Worm (Caenorhabditis elegans) whole organism, L4 larva: ENCODE results near the gene sly-1.

ENCODE experiments used
- F26F4.8 ChIP-seq: fragments of 200-800 bp; sonication (Bioruptor generic); conservative IDR thresholded peaks from 2 replicates; pipeline ENCODE4 v1.3.6; 2022; ENCODE audit warnings: missing genetic modification characterization, missing compliant biosample characterization
- F37D6.2 ChIP-seq: sonication (generic microtip); optimal IDR thresholded peaks from 2 replicates; lab custom pipeline; 2016; ENCODE audit warnings: mild to moderate bottlenecking, missing genetic modification characterization, missing compliant biosample characterization
- F44E2.7 ChIP-seq: fragments of 200-800 bp; sonication (Bioruptor generic); IDR thresholded peaks from 2 replicates; pipeline ENCODE4 v2.1.2; 2022; ENCODE audit warnings: missing genetic modification characterization, missing compliant biosample characterization
- F49E8.2 ChIP-seq: sonication (generic microtip); optimal IDR thresholded peaks from 2 replicates; lab custom pipeline; 2016; ENCODE audit warnings: missing compliant biosample characterization, mild to moderate bottlenecking, missing genetic modification characterization, borderline replicate concordance
- R02D3.7 ChIP-seq: fragments of 150-350 bp; sonication (generic microtip); optimal IDR thresholded peaks from 3 replicates; lab custom pipeline; 2014; ENCODE audit warnings: missing biosample characterization, missing genetic modification characterization
- T26A8.4 ChIP-seq: fragments of 200-800 bp; sonication (Bioruptor generic); IDR thresholded peaks from 2 replicates; pipeline ENCODE4 v1.3.6; 2022; ENCODE audit warnings: missing genetic modification characterization, missing compliant biosample characterization
- Y75B8A.6 ChIP-seq: fragments of 200-800 bp; sonication (Bioruptor generic); IDR thresholded peaks from 2 replicates; pipeline ENCODE4 v1.3.6; 2022; ENCODE audit warnings: missing genetic modification reagents, missing genetic modification characterization, missing compliant biosample characterization
- ZK337.2 ChIP-seq: fragments of 200-800 bp; sonication (Bioruptor generic); IDR thresholded peaks from 2 replicates; pipeline ENCODE4 v1.3.6; 2022; ENCODE audit warnings: missing genetic modification reagents, missing genetic modification characterization, missing compliant biosample characterization
- aha-1 ChIP-seq: fragments of 150-350 bp; peaks from one replicate; lab custom pipeline; 2014; ENCODE audit warnings: missing biosample characterization, missing genetic modification characterization
- ama-1 ChIP-seq: fragments of 150-350 bp; optimal IDR thresholded peaks from 2 replicates; lab custom pipeline; 2014; ENCODE audit warnings: inconsistent platforms, mixed read lengths
- arid-1 ChIP-seq: fragments of 200-800 bp; sonication (Bioruptor generic); conservative IDR thresholded peaks from 2 replicates; pipeline ENCODE4 v1.3.6; 2022; ENCODE audit warnings: missing genetic modification reagents, missing genetic modification characterization, missing compliant biosample characterization
- attf-4 ChIP-seq: sonication (generic microtip); optimal IDR thresholded peaks from 3 replicates; lab custom pipeline; 2017; ENCODE audit warnings: missing biosample characterization, missing genetic modification characterization
- ceh-32 ChIP-seq: sonication (generic microtip); optimal IDR thresholded peaks from 2 replicates; lab custom pipeline; 2016; ENCODE audit warnings: mild to moderate bottlenecking, missing genetic modification characterization, missing compliant biosample characterization; ENCODE audit not compliant: poor library complexity
- ceh-62 ChIP-seq: sonication (generic microtip); optimal IDR thresholded peaks from 2 replicates; lab custom pipeline; 2017; ENCODE audit warnings: missing biosample characterization, missing genetic modification characterization
- ceh-82 ChIP-seq: sonication (generic microtip); optimal IDR thresholded peaks from 2 replicates; lab custom pipeline; 2017; ENCODE audit warnings: missing biosample characterization, missing genetic modification characterization
- ctbp-1 ChIP-seq: fragments of 200-800 bp; sonication (Bioruptor generic); IDR thresholded peaks from 2 replicates; pipeline ENCODE4 v1.3.6; 2022; ENCODE audit warnings: missing genetic modification reagents, missing genetic modification characterization, missing compliant biosample characterization
- daf-12 ChIP-seq: fragments of 150-350 bp; optimal IDR thresholded peaks from 2 replicates; lab custom pipeline; 2014; ENCODE audit warnings: missing biosample characterization, missing genetic modification reagents, missing genetic modification characterization
- daf-16 ChIP-seq, 3 experiments: sonication (generic microtip); optimal IDR thresholded peaks; 2 replicates each; lab custom pipeline; 2016 to 2017; ENCODE audit warnings: missing genetic modification characterization in 3 of 3, missing genetic modification reagents in 3 of 3, mild to moderate bottlenecking in 2 of 3, missing compliant biosample characterization in 2 of 3, missing biosample characterization in 1 of 3, moderate library complexity in 1 of 3
- dpl-1 ChIP-seq: fragments of 150-350 bp; optimal IDR thresholded peaks from 2 replicates; lab custom pipeline; 2014; ENCODE audit warnings: missing biosample characterization, missing genetic modification reagents, missing genetic modification characterization
- duxl-1 ChIP-seq: sonication (generic microtip); optimal IDR thresholded peaks from 2 replicates; lab custom pipeline; 2016; ENCODE audit warnings: mild to moderate bottlenecking, missing genetic modification characterization, moderate library complexity, missing compliant biosample characterization; ENCODE audit not compliant: poor library complexity
- gei-8 ChIP-seq: fragments of 200-800 bp; sonication (Bioruptor generic); optimal IDR thresholded peaks from 2 replicates; lab custom pipeline; 2018; ENCODE audit warnings: mild to moderate bottlenecking, missing genetic modification characterization, missing compliant biosample characterization
- hif-1 ChIP-seq, 2 experiments: sonication (generic microtip); optimal IDR thresholded peaks; 2 replicates each; lab custom pipeline; 2016 to 2017; ENCODE audit warnings: missing compliant biosample characterization in 2 of 2, missing genetic modification characterization in 2 of 2, missing genetic modification reagents in 2 of 2, missing genotype in 2 of 2, mild to moderate bottlenecking in 1 of 2
- hlh-11 ChIP-seq: fragments of 200-800 bp; sonication (Bioruptor generic); optimal IDR thresholded peaks from 2 replicates; lab custom pipeline; 2018; ENCODE audit warnings: mild to moderate bottlenecking, missing genetic modification characterization, missing compliant biosample characterization
- hlh-30 ChIP-seq: sonication (generic microtip); optimal IDR thresholded peaks from 2 replicates; lab custom pipeline; 2017; ENCODE audit warnings: antibody characterized with exemption, mild to moderate bottlenecking, missing genetic modification characterization, missing compliant biosample characterization; ENCODE audit not compliant: insufficient read depth
- lin-38 ChIP-seq: fragments of 200-800 bp; sonication (Bioruptor generic); IDR thresholded peaks from 2 replicates; pipeline ENCODE4 v1.3.6; 2022; ENCODE audit warnings: missing genetic modification reagents, missing genetic modification characterization, missing compliant biosample characterization
- madf-5 ChIP-seq, 2 experiments: fragments of 200-800 bp; sonication (Bioruptor generic); IDR thresholded peaks; 2 replicates each; pipeline ENCODE4 v1.3.6; 2022; ENCODE audit warnings: missing compliant biosample characterization in 2 of 2, missing genetic modification characterization in 2 of 2
- madf-9 ChIP-seq: fragments of 200-800 bp; sonication (Bioruptor generic); conservative IDR thresholded peaks from 2 replicates; pipeline ENCODE4 v1.3.6; 2022; ENCODE audit warnings: missing genetic modification reagents, missing genetic modification characterization, missing compliant biosample characterization
- mep-1 ChIP-seq: fragments of 150-350 bp; sonication (generic microtip); optimal IDR thresholded peaks from 3 replicates; lab custom pipeline; 2014; ENCODE audit warnings: missing biosample characterization, missing genetic modification characterization
- mxl-3 ChIP-seq: fragments of 200-800 bp; sonication (Bioruptor generic); optimal IDR thresholded peaks from 2 replicates; lab custom pipeline; 2018; ENCODE audit warnings: mild to moderate bottlenecking, missing genetic modification characterization, missing compliant biosample characterization
- nhr-102 ChIP-seq: sonication (generic microtip); optimal IDR thresholded peaks from 2 replicates; lab custom pipeline; 2016; ENCODE audit warnings: mild to moderate bottlenecking, missing genetic modification characterization, moderate library complexity, missing compliant biosample characterization
- nhr-11 ChIP-seq: fragments of 150-350 bp; optimal IDR thresholded peaks from 2 replicates; lab custom pipeline; 2014; ENCODE audit warnings: missing biosample characterization, missing genetic modification characterization
- nhr-111 ChIP-seq: fragments of 200-800 bp; sonication (Bioruptor generic); optimal IDR thresholded peaks from 2 replicates; lab custom pipeline; 2018; ENCODE audit warnings: mild to moderate bottlenecking, missing genetic modification characterization, missing compliant biosample characterization
- nhr-42 ChIP-seq: fragments of 200-800 bp; sonication (Bioruptor generic); IDR thresholded peaks from 2 replicates; pipeline ENCODE4 v1.3.6; 2022; ENCODE audit warnings: missing genetic modification characterization, missing compliant biosample characterization
- nhr-48 ChIP-seq: sonication (generic microtip); optimal IDR thresholded peaks from 2 replicates; lab custom pipeline; 2016; ENCODE audit warnings: mild to moderate bottlenecking, missing genetic modification characterization, missing compliant biosample characterization
- pha-4 ChIP-seq, 2 experiments: fragments of 150-350 bp in 1 of 2; fragments of 200-800 bp in 1 of 2; sonication (Bioruptor generic) in 1 of 2; IDR thresholded peaks in 1 of 2; optimal IDR thresholded peaks in 1 of 2; 2 replicates each; pipeline versions ENCODE4 v1.3.6 to Lab custom; 2014 to 2022; ENCODE audit warnings: missing genetic modification characterization in 2 of 2, missing genetic modification reagents in 2 of 2, missing biosample characterization in 1 of 2, missing compliant biosample characterization in 1 of 2
- php-3 ChIP-seq: fragments of 200-800 bp; sonication (Bioruptor generic); IDR thresholded peaks from 2 replicates; pipeline ENCODE4 v1.3.6; 2022; ENCODE audit warnings: missing genetic modification reagents, missing genetic modification characterization, missing compliant biosample characterization
- snpc-1.2 ChIP-seq: fragments of 200-800 bp; sonication (Bioruptor generic); IDR thresholded peaks from 2 replicates; pipeline ENCODE4 v1.3.6; 2022; ENCODE audit warnings: missing genetic modification reagents, missing genetic modification characterization, missing compliant biosample characterization
- snpc-4 ChIP-seq: fragments of 150-350 bp; optimal IDR thresholded peaks from 2 replicates; lab custom pipeline; 2014; ENCODE audit warnings: missing biosample characterization, missing genetic modification characterization
- spr-3 ChIP-seq: fragments of 200-800 bp; sonication (Bioruptor generic); optimal IDR thresholded peaks from 2 replicates; lab custom pipeline; 2018; ENCODE audit warnings: mild to moderate bottlenecking, missing genetic modification characterization, missing compliant biosample characterization
- vab-7 ChIP-seq: fragments of 200-800 bp; sonication (Bioruptor generic); IDR thresholded peaks from 2 replicates; pipeline ENCODE4 v1.3.6; 2022; ENCODE audit warnings: missing genetic modification reagents, missing genetic modification characterization, missing compliant biosample characterization

The sly-1 gene

DNA sequence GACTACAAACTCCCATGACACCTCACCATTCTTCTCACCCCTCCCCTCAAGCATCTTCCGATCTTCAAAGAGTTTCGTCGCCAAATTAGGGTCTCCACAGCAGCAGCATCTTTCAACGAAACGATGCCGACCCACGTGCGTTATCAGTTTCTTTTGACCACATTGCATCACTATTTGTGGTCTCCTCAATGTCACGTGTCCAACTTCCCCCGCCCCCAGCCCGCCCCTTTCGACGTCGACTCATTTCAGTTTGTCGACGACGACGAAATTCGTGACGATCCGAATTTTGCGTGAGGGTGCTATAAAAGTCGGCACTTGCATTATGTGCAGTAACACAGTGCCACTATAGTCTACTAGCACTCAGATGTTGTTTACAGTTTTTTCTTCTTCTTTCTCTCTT is 27.3 kb downstream of the sly-1 start (continued):
- TF ChIP-seq php-3 (GFP tag; lab: Robert Waterston, UW) (peak; percentile 82), R02D3.7 (tag; lab: Kevin White, UChicago) (no peak), nhr-48 (peak; percentile 45), F26F4.8 (GFP tag; lab: Robert Waterston, UW) (no peak), vab-7 (GFP tag; lab: Robert Waterston, UW) (no peak)

DNA sequence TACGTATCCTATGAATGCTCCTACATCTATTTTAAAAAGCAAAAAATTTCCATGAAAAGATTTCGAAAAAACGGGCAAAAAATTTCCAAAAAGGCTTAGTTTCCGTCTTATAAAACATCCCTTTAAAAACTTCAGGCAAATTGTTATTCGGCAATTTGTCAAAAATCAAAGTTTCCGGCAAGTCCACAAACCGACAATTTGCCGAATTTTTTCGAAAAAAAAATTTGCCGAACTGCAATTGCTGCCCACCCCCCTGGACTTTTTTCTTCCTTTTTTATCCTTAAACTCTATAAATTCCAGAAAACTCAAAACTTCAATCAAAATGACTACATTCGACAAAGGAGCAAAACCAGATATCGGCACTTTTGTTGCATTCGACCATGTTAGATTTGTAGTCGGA is 28.4 kb downstream of the sly-1 start, which contains the start of gene hpd-1:
Gene hpd-1 (plus strand): TSS at position 301 of the 400 bp plus-strand sequence.
- TF ChIP-seq snpc-1.2 (GFP tag; lab: Robert Waterston, UW): 0 out of 2 replicates have a peak, but pooled peaks have one; percentile 6
- TF ChIP-seq ctbp-1 (GFP tag; lab: Robert Waterston, UW): no peak
- TF ChIP-seq F37D6.2 (tag; lab: Kevin White, UChicago): no peak

DNA sequence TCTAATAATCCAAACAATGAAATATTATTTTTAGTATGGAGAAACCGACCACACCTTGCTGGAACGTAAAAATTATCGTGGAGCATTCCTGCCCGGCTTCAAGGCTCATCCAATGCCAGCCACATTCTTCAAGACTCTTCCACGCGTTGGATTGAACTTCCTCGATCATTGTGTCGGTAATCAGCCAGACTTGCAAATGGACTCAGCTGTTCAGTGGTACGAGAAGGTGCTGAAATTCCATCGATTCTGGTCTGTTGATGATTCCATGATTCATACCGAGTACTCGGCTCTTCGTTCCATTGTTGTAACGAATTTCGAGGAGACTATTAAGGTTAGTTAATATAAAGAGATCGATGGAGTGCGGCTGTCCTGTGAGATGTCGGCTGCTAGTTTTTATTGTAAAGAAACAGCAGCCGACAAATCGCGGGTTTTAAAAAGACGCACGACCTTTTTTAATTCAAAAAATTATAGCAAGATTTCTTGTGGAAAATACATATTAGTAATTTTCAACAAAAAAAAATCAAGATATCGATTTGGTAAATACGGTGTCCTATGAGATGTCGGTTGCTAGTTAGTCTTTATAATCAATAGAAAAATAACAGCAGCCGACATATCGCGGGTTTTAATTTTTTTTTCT is 29.3 kb downstream of the sly-1 start:
- TF ChIP-seq spr-3 (GFP tag; lab: Kevin White, UChicago) (no peak), pha-4 (GFP tag; IDR thresholded peaks at IDR 0.05; lab: Robert Waterston, UW) (0 out of 2 replicates have a peak, but pooled peaks have one; percentile 5), pha-4 (tag; optimal IDR thresholded peaks at IDR 0.05; lab: Kevin White, UChicago) (no peak), mxl-3 (no peak), aha-1 (tag; lab: Kevin White, UChicago) (peak; percentile 71), ctbp-1 (GFP tag; lab: Robert Waterston, UW) (no peak), daf-16 (GFP tag; optimal IDR thresholded peaks at IDR 0.05; lab: Kevin White, UChicago) (no peak), daf-16 (tag; optimal IDR thresholded peaks at IDR 0.05; lab: Kevin White, UChicago) (peak; percentile 11), hlh-11 (tag; lab: Kevin White, UChicago) (peak; percentile 27)

DNA sequence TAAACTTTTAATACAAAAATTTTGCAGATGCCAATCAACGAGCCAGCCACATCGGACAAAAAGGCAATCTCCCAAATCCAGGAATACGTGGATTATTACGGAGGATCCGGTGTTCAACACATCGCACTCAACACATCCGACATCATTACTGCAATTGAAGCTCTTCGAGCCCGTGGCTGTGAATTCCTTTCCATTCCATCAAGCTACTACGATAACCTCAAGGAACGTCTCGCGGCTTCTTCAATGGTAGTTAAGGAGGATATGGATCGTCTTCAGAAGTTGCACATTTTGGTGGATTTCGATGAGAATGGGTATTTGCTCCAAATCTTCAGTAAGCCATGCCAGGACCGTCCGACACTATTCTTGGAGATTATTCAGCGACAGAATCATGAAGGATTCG is 30.1 kb downstream of the sly-1 start:
- TF ChIP-seq dpl-1 (GFP tag; lab: Kevin White, UChicago): no peak
- TF ChIP-seq ama-1 (lab: Kevin White, UChicago): peak; percentile 67
- TF ChIP-seq aha-1 (tag; lab: Kevin White, UChicago): peak; percentile 75
- no peak for TF ChIP-seq madf-9 (GFP tag; lab: Robert Waterston, UW)
- TF ChIP-seq nhr-111: peak; percentile 9
- no peak for TF ChIP-seq daf-12 (tag; lab: Kevin White, UChicago)
- TF ChIP-seq T26A8.4 (GFP tag; lab: Robert Waterston, UW): 0 out of 2 replicates have a peak, but pooled peaks have one; percentile 20

DNA sequence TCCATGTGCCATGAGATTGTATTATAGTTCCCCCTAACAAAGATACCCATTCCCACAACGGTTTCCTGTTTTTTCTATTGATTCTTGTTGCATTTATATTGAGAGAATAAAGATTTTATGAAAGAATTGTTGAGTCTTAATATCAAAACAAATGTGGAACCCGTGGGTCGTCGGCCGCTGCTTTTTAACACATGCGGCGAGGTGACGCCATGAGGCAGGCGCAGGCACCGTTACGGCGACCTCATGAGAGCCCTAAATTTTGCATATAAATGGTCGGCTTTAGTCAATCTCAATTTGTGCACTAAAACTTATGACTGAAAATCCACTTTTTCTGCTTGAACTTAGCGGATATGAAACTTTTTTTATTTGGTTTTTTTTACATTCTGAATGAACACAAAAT is 30.7 kb downstream of the sly-1 start:
- TF ChIP-seq nhr-102 (tag; lab: Kevin White, UChicago): peak; percentile 14
- no peak for TF ChIP-seq madf-5 (GFP tag; IDR thresholded peaks at IDR 0.05; lab: Robert Waterston, UW)
- peak; percentile 14 for TF ChIP-seq duxl-1 (tag; lab: Kevin White, UChicago)
- TF ChIP-seq lin-38: 0 out of 2 replicates have a peak, but pooled peaks have one; percentile 36
- no peak for TF ChIP-seq gei-8 (GFP tag; lab: Kevin White, UChicago)
- no peak for TF ChIP-seq daf-16 (GFP tag; optimal IDR thresholded peaks at IDR 0.05; lab: Kevin White, UChicago)
- peak; percentile 29 for TF ChIP-seq daf-16 (tag; optimal IDR thresholded peaks at IDR 0.05; lab: Kevin White, UChicago)
- TF ChIP-seq ceh-32 (tag; lab: Kevin White, UChicago): no peak
- TF ChIP-seq F44E2.7 (GFP tag; lab: Robert Waterston, UW): no peak
- no peak for TF ChIP-seq madf-9 (GFP tag; lab: Robert Waterston, UW)
- TF ChIP-seq hlh-30 (tag; lab: Kevin White, UChicago): peak; percentile 38
- no peak for TF ChIP-seq nhr-11 (tag; lab: Kevin White, UChicago)
- TF ChIP-seq hif-1 (tag; optimal IDR thresholded peaks at IDR 0.05; lab: Kevin White, UChicago): peak in 1 of 2 experiments; percentile 18
- TF ChIP-seq snpc-1.2 (GFP tag; lab: Robert Waterston, UW): no peak
- no peak for TF ChIP-seq ceh-82 (tag; lab: Kevin White, UChicago)
- no peak for TF ChIP-seq attf-4 (tag; lab: Kevin White, UChicago)
- peak; percentile 38 for TF ChIP-seq hlh-11 (tag; lab: Kevin White, UChicago)
- TF ChIP-seq nhr-42 (GFP tag; lab: Robert Waterston, UW): peak; percentile 46; the same call in 1 of the 2 replicates
- 0 out of 2 replicates have a peak, but pooled peaks have one; percentile 24 for TF ChIP-seq arid-1 (GFP tag; lab: Robert Waterston, UW)
- TF ChIP-seq ceh-62 (tag; lab: Kevin White, UChicago): no peak
- TF ChIP-seq snpc-4 (tag; lab: Kevin White, UChicago): no peak
- 0 out of 2 replicates have a peak, but pooled peaks have one; percentile 61 for TF ChIP-seq Y75B8A.6 (GFP tag; lab: Robert Waterston, UW)
- TF ChIP-seq ZK337.2: no peak
- TF ChIP-seq F49E8.2: no peak
- no peak for TF ChIP-seq mep-1
